Fruit fly (Drosophila melanogaster) ovary, adult (tissue): ENCODE data around the gene Pfdn6.

Experiments used
- CG17801 ChIP-seq: fragments of 200-800 bp; optimal IDR thresholded peaks from 2 replicates; lab custom pipeline; 2019; ENCODE audit warnings: missing biosample characterization, mild to moderate bottlenecking, missing genetic modification characterization, moderate library complexity; ENCODE audit not compliant: partially characterized antibody

The Pfdn6 gene

dm6 chr3L:19968725-19969598 is 45.5 kb downstream of the Pfdn6 start:
- TF ChIP-seq CG17801 (GFP tag; lab: Kevin White, UChicago) = no peak
